Worm (Caenorhabditis elegans): ENCODE data around the gene C23G10.2.

- TF ChIP-seq unc-62 (GFP tag; optimal IDR thresholded peaks at IDR 0.05), result no peak
- TF ChIP-seq C06A6.2 (GFP tag; conservative IDR thresholded peaks at IDR 0.05), result no peak
- TF ChIP-seq mel-28 (tag; optimal IDR thresholded peaks at IDR 0.05; ENCODE audit: borderline replicate concordance), result no peak
- TF ChIP-seq snpc-4 (GFP tag; optimal IDR thresholded peaks at IDR 0.05), result no peak
- no peak for TF ChIP-seq snpc-4 (tag; optimal IDR thresholded peaks at IDR 0.05)
- TF ChIP-seq zim-3 (tag; optimal IDR thresholded peaks at IDR 0.05), result no peak
- TF ChIP-seq ekl-4 (GFP tag; IDR thresholded peaks at IDR 0.05), result no peak
- no peak for TF ChIP-seq him-1 (tag; optimal IDR thresholded peaks at IDR 0.05)
- TF ChIP-seq lin-40 (tag; optimal IDR thresholded peaks at IDR 0.05), result no peak
- no peak for TF ChIP-seq lin-35 (GFP tag; optimal IDR thresholded peaks at IDR 0.05)
- no peak for TF ChIP-seq Y67H2A.10 (GFP tag; conservative IDR thresholded peaks at IDR 0.05)
Measured at ce11 chrIII:6176172-6176571, 31.7 kb upstream of the C23G10.2 start.
